Fruit fly (Drosophila melanogaster) whole organism, wandering third instar larva: ENCODE data around the gene CG13375.

Source experiments
- Abd-B ChIP-seq: fragments of >200 bp; optimal IDR thresholded peaks from 2 replicates; lab custom pipeline; 2017; ENCODE audit warnings: missing biosample characterization, missing genetic modification characterization
- CG32264 ChIP-seq: fragments of 200-800 bp; sonication (Bioruptor generic); optimal IDR thresholded peaks from 2 replicates; lab custom pipeline; 2016; ENCODE audit warnings: missing biosample characterization, missing genetic modification characterization
- CG9705 ChIP-seq: fragments of 200-800 bp; sonication (Bioruptor generic); optimal IDR thresholded peaks from 2 replicates; lab custom pipeline; 2018; ENCODE audit warnings: missing biosample characterization, mild to moderate bottlenecking, missing genetic modification characterization
- CrebA ChIP-seq: fragments of 200-800 bp; sonication (Bioruptor generic); optimal IDR thresholded peaks from 2 replicates; lab custom pipeline; 2016; ENCODE audit warnings: missing biosample characterization, mild to moderate bottlenecking, missing genetic modification characterization, borderline replicate concordance
- Dfd ChIP-seq: fragments of >200 bp; optimal IDR thresholded peaks from 2 replicates; lab custom pipeline; 2017; ENCODE audit warnings: missing biosample characterization, missing genetic modification characterization
- Dif ChIP-seq: fragments of 200-275, 200-300 bp; sonication (Bioruptor generic); optimal IDR thresholded peaks from 2 replicates; lab custom pipeline; 2018; ENCODE audit warnings: missing biosample characterization, missing genetic modification characterization; ENCODE audit not compliant: partially characterized antibody
- GATAd ChIP-seq: sonication (Bioruptor generic); optimal IDR thresholded peaks from 2 replicates; lab custom pipeline; 2016; ENCODE audit warnings: missing biosample characterization, missing genetic modification characterization
- HLH106 ChIP-seq: fragments of 200-800 bp; optimal IDR thresholded peaks from 3 replicates; lab custom pipeline; 2019; ENCODE audit warnings: missing biosample characterization, mild to moderate bottlenecking, missing genetic modification characterization, moderate library complexity
- Hnf4 ChIP-seq: fragments of 200-800 bp; sonication (Bioruptor generic); optimal IDR thresholded peaks from 2 replicates; lab custom pipeline; 2016; ENCODE audit warnings: missing biosample characterization, mild to moderate bottlenecking, missing genetic modification characterization
- Hr78 ChIP-seq: fragments of >200 bp; optimal IDR thresholded peaks from 2 replicates; lab custom pipeline; 2017; ENCODE audit warnings: missing biosample characterization, missing genetic modification characterization
- Jra ChIP-seq: sonication (Bioruptor generic); optimal IDR thresholded peaks from 2 replicates; lab custom pipeline; 2016; ENCODE audit warnings: missing biosample characterization, missing genetic modification characterization
- Mio ChIP-seq: sonication (Bioruptor generic); optimal IDR thresholded peaks from 2 replicates; lab custom pipeline; 2016; ENCODE audit warnings: missing biosample characterization, missing genetic modification characterization
- N ChIP-seq: fragments of >200 bp; optimal IDR thresholded peaks from 2 replicates; lab custom pipeline; 2018; ENCODE audit warnings: missing biosample characterization, missing external identifiers, missing genetic modification characterization
- OdsH ChIP-seq: fragments of 200-800 bp; sonication (Bioruptor generic); optimal IDR thresholded peaks from 2 replicates; lab custom pipeline; 2016; ENCODE audit warnings: missing biosample characterization, mild to moderate bottlenecking, missing genetic modification characterization
- Sp1 ChIP-seq: fragments of 200-800 bp; sonication (Bioruptor generic); optimal IDR thresholded peaks from 3 replicates; lab custom pipeline; 2019; ENCODE audit warnings: missing biosample characterization, mild to moderate bottlenecking, missing genetic modification characterization, moderate library complexity
- Vsx2 ChIP-seq: fragments of 200-300, 225-300 bp; sonication (Bioruptor generic); optimal IDR thresholded peaks from 2 replicates; lab custom pipeline; 2018; ENCODE audit warnings: missing biosample characterization, missing genetic modification characterization; ENCODE audit not compliant: partially characterized antibody
- br ChIP-seq: fragments of 200-800 bp; sonication (Bioruptor generic); optimal IDR thresholded peaks from 2 replicates; lab custom pipeline; 2016; ENCODE audit warnings: missing biosample characterization, missing genetic modification characterization
- dl ChIP-seq, 2 experiments: fragments of 175-275, 200-275 bp in 1 of 2; fragments of 200-275 bp in 1 of 2; sonication (Bioruptor generic); optimal IDR thresholded peaks; lab custom pipeline; 2018; ENCODE audit warnings: mild to moderate bottlenecking in 2 of 2, missing biosample characterization in 2 of 2, missing genetic modification characterization in 2 of 2, moderate library complexity in 2 of 2; ENCODE audit not compliant: partially characterized antibody in 2 of 2, insufficient read depth in 1 of 2
- dmrt93B ChIP-seq: fragments of 200-800 bp; sonication (Bioruptor generic); optimal IDR thresholded peaks from 2 replicates; lab custom pipeline; 2018; ENCODE audit warnings: missing biosample characterization, mild to moderate bottlenecking, missing genetic modification characterization
- ey ChIP-seq: fragments of 200-800 bp; sonication (Bioruptor generic); optimal IDR thresholded peaks from 2 replicates; lab custom pipeline; 2016; ENCODE audit warnings: missing biosample characterization, missing genetic modification characterization
- foxo ChIP-seq, 2 experiments: fragments of 200-800 bp; sonication (Bioruptor generic); optimal IDR thresholded peaks; 2 replicates in 1 of 2; 3 replicates in 1 of 2; lab custom pipeline; 2016 to 2017; ENCODE audit warnings: missing biosample characterization in 2 of 2, missing genetic modification characterization in 2 of 2
- fru ChIP-seq: fragments of 200-800 bp; sonication (Bioruptor generic); optimal IDR thresholded peaks from 3 replicates; lab custom pipeline; 2016; ENCODE audit warnings: missing biosample characterization, mild to moderate bottlenecking, missing genetic modification characterization
- h ChIP-seq: fragments of 200-800 bp; sonication (Bioruptor generic); optimal IDR thresholded peaks from 3 replicates; lab custom pipeline; 2016; ENCODE audit warnings: missing biosample characterization, mild to moderate bottlenecking, missing genetic modification characterization
- jim ChIP-seq: fragments of 175-275, 200-325 bp; sonication (Bioruptor generic); optimal IDR thresholded peaks from 2 replicates; lab custom pipeline; 2016; ENCODE audit warnings: missing biosample characterization, mild to moderate bottlenecking, missing genetic modification characterization
- lola ChIP-seq: fragments of >200 bp; optimal IDR thresholded peaks from 2 replicates; lab custom pipeline; 2017; ENCODE audit warnings: missing biosample characterization, missing genetic modification characterization
- pan ChIP-seq: fragments of >200 bp; optimal IDR thresholded peaks from 2 replicates; lab custom pipeline; 2017
- psq ChIP-seq: fragments of 200-800 bp; sonication (Bioruptor generic); optimal IDR thresholded peaks from 3 replicates; lab custom pipeline; 2017; ENCODE audit warnings: missing biosample characterization, mild to moderate bottlenecking, missing genetic modification characterization, moderate library complexity
- rgr ChIP-seq: fragments of 200-800 bp; sonication (Bioruptor generic); optimal IDR thresholded peaks from 3 replicates; lab custom pipeline; 2016; ENCODE audit warnings: missing biosample characterization, mild to moderate bottlenecking, missing genetic modification characterization
- sv ChIP-seq: fragments of 200-800 bp; sonication (Bioruptor generic); optimal IDR thresholded peaks from 3 replicates; lab custom pipeline; 2016; ENCODE audit warnings: missing biosample characterization, missing genetic modification characterization
- tai ChIP-seq: sonication (Bioruptor generic); optimal IDR thresholded peaks from 2 replicates; lab custom pipeline; 2016; ENCODE audit warnings: missing biosample characterization, missing genetic modification characterization

Gene CG13375

dm6 chrX:294839-295238 lies at the start of gene CG13375:
Gene CG13375 (minus strand): TSS chrX:294962.
- TF ChIP-seq CG9705 (GFP tag; lab: Kevin White, UChicago) (no peak), dmrt93B (GFP tag; lab: Kevin White, UChicago) (no peak), Vsx2 (GFP tag; lab: Kevin White, UChicago) (no peak), lola (GFP tag; lab: Kevin White, UChicago) (no peak), Hnf4 (GFP tag; lab: Kevin White, UChicago) (no peak), GATAd (GFP tag; lab: Kevin White, UChicago) (no peak), Abd-B (GFP tag; lab: Kevin White, UChicago) (no peak), dl (GFP tag; optimal IDR thresholded peaks at IDR 0.05; lab: Kevin White, UChicago; ENCODE audit: insufficient read depth in 1 of 2, partially characterized antibody in 2 of 2) (no peak), Dif (GFP tag; lab: Kevin White, UChicago) (no peak), psq (no peak), pan (lab: Kevin White, UChicago) (no peak), Jra (GFP tag; lab: Kevin White, UChicago) (no peak)
- TF ChIP-seq, all 38 proteins: peak for 0

DNA sequence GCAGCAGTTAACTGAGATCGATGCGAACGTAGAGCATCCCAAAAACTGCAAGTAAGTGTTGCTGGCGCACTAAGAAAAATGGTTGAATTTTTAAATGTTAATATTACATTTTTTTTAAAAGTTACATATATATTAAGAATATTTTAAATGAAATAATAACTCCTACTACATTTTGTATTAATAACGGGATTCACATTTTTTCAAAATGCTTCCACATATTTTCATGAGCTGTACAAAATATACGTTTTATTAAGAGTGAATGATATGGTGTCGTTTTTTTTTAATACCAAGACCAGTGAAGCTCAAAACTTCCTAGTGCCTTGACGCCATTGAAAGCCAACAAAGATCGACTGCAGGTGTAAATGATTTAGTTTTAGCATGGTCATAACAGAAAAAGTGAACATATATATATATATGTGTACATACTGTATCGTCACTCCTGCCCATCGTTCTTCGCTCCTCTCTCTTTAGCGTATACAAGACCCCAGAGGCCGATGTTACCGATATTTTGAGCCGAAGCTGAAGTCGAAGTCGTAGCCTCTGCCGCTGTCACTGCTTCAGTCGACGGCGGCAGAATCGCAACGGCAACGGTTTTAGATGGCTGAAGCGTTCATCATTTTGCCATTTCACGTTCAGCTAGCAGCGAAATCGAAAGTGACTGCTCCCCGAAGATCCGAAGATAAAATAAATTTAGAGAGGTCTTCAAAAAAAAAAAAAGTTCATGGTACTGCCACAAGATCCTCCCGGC lies 47.8 kb upstream of the CG13375 start:
- TF ChIP-seq ey (GFP tag; lab: Kevin White, UChicago) (no peak), Dif (GFP tag; lab: Kevin White, UChicago) (no peak), h (GFP tag; lab: Kevin White, UChicago) (peak; percentile 20), Dfd (GFP tag; lab: Kevin White, UChicago) (no peak), HLH106 (tag; lab: Kevin White, UChicago) (peak; percentile 26), psq (peak; percentile 46), fru (GFP tag; lab: Kevin White, UChicago) (peak; percentile 47), GATAd (GFP tag; lab: Kevin White, UChicago) (no peak), Abd-B (GFP tag; lab: Kevin White, UChicago) (no peak), tai (GFP tag; lab: Kevin White, UChicago) (no peak), foxo (GFP tag; optimal IDR thresholded peaks at IDR 0.05; lab: Kevin White, UChicago) (peak in 1 of 2 experiments; percentile 49), Sp1 (peak; percentile 51), Hr78 (GFP tag; lab: Kevin White, UChicago) (no peak), OdsH (peak; percentile 23), jim (no peak), rgr (GFP tag; lab: Kevin White, UChicago) (peak; percentile 42)

dm6 chrX:340809-341208 lies 46.0 kb upstream of the CG13375 start:
- TF ChIP-seq OdsH, result no peak
- TF ChIP-seq br (GFP tag; lab: Kevin White, UChicago), result no peak
- no peak for TF ChIP-seq sv (GFP tag; lab: Kevin White, UChicago)
- TF ChIP-seq Jra (GFP tag; lab: Kevin White, UChicago), result no peak
- no peak for TF ChIP-seq CrebA
- no peak for TF ChIP-seq dl (GFP tag; optimal IDR thresholded peaks at IDR 0.05; lab: Kevin White, UChicago; ENCODE audit: insufficient read depth in 1 of 2, partially characterized antibody in 2 of 2)
- TF ChIP-seq rgr (GFP tag; lab: Kevin White, UChicago), result no peak
- TF ChIP-seq pan (lab: Kevin White, UChicago), result no peak

dm6 chrX:339866-340571 lies 45.3 kb upstream of the CG13375 start:
- TF ChIP-seq GATAd (GFP tag; lab: Kevin White, UChicago) (no peak), Mio (no peak), psq (peak; percentile 4), CrebA (no peak), OdsH (peak; percentile 8), Sp1 (peak; percentile 8), fru (GFP tag; lab: Kevin White, UChicago) (peak; percentile 32), foxo (GFP tag; optimal IDR thresholded peaks at IDR 0.05; lab: Kevin White, UChicago) (peak in 1 of 2 experiments; percentile 20), N (GFP tag; lab: Kevin White, UChicago) (no peak), CG32264 (GFP tag; lab: Kevin White, UChicago) (no peak)
